Fruit fly (Drosophila melanogaster) whole organism, embryonic: ENCODE results near the gene cmet.

ENCODE experiments used
- Abd-B ChIP-seq: fragments of 200-800 bp; sonication (Bioruptor generic); optimal IDR thresholded peaks from 2 replicates; lab custom pipeline; 2018; ENCODE audit warnings: missing biosample characterization, mild to moderate bottlenecking, missing genetic modification characterization, moderate library complexity
- Atf-2 ChIP-seq: fragments of 200-800 bp; sonication (Bioruptor generic); optimal IDR thresholded peaks from 2 replicates; lab custom pipeline; 2016; ENCODE audit warnings: missing biosample characterization, missing genetic modification characterization
- Atf6 ChIP-seq: fragments of 200-800 bp; sonication (Bioruptor generic); IDR thresholded peaks from 2 replicates; pipeline ENCODE4 v1.3.6; 2022; ENCODE audit warnings: missing biosample characterization, missing genetic modification characterization
- CG11085 ChIP-seq: fragments of 200-800 bp; sonication (Bioruptor generic); IDR thresholded peaks from 2 replicates; pipeline ENCODE4 v1.3.6; 2022; ENCODE audit warnings: missing biosample characterization, missing genetic modification characterization
- CG11456 ChIP-seq: fragments of 200-800 bp; sonication (Bioruptor generic); IDR thresholded peaks from 3 replicates; pipeline ENCODE4 v1.3.6; 2022; ENCODE audit warnings: missing biosample characterization, missing genetic modification characterization
- CG12391 ChIP-seq: fragments of 200-800 bp; sonication (Bioruptor generic); optimal IDR thresholded peaks from 3 replicates; lab custom pipeline; 2018; ENCODE audit warnings: missing biosample characterization, mild to moderate bottlenecking, missing genetic modification characterization, moderate library complexity
- CG13287 ChIP-seq: fragments of 200-800 bp; sonication (Bioruptor generic); IDR thresholded peaks from 2 replicates; pipeline ENCODE4 v1.3.6; 2022; ENCODE audit warnings: missing biosample characterization, missing genetic modification characterization; ENCODE audit not compliant: partially characterized antibody
- CG13424 ChIP-seq: fragments of 200-800 bp; sonication (Bioruptor generic); optimal IDR thresholded peaks from 2 replicates; lab custom pipeline; 2019; ENCODE audit warnings: missing biosample characterization, mild to moderate bottlenecking, missing genetic modification characterization, moderate library complexity
- CG14710 ChIP-seq: fragments of 200-800 bp; sonication (Bioruptor generic); optimal IDR thresholded peaks from 3 replicates; lab custom pipeline; 2019; ENCODE audit warnings: missing biosample characterization, mild to moderate bottlenecking, missing genetic modification characterization, moderate library complexity
- CG15269 ChIP-seq: fragments of 200-800 bp; sonication (Bioruptor generic); optimal IDR thresholded peaks from 2 replicates; lab custom pipeline; 2018; ENCODE audit warnings: missing biosample characterization, mild to moderate bottlenecking, missing genetic modification characterization, moderate library complexity
- CG2120 ChIP-seq: fragments of 200-800 bp; sonication (Bioruptor generic); optimal IDR thresholded peaks from 3 replicates; lab custom pipeline; 2016; ENCODE audit warnings: missing biosample characterization, missing genetic modification characterization
- CG2202 ChIP-seq: fragments of 200-800 bp; sonication (Bioruptor generic); optimal IDR thresholded peaks from 2 replicates; lab custom pipeline; 2018; ENCODE audit warnings: missing biosample characterization, mild to moderate bottlenecking, missing genetic modification characterization
- CG3065 ChIP-seq: fragments of 200-800 bp; sonication (Bioruptor generic); optimal IDR thresholded peaks from 2 replicates; lab custom pipeline; 2016; ENCODE audit warnings: missing biosample characterization, missing genetic modification characterization
- CG31224 ChIP-seq: fragments of 200-800 bp; sonication (Bioruptor generic); IDR thresholded peaks from 2 replicates; pipeline ENCODE4 v1.3.6; 2022; ENCODE audit warnings: missing biosample characterization, missing genetic modification characterization
- CG4617 ChIP-seq: fragments of 200-800 bp; sonication (Bioruptor generic); optimal IDR thresholded peaks from 3 replicates; lab custom pipeline; 2016; ENCODE audit warnings: missing biosample characterization, missing genetic modification characterization, borderline replicate concordance
- CG6254 ChIP-seq: fragments of 200-800 bp; sonication (Bioruptor generic); optimal IDR thresholded peaks from 3 replicates; lab custom pipeline; 2017; ENCODE audit warnings: mild to moderate bottlenecking, missing biosample characterization, missing genetic modification reagents, missing genetic modification characterization
- D ChIP-seq, 2 experiments: fragments of 200-800 bp in 1 of 2; fragments of >200 bp in 1 of 2; sonication (Bioruptor generic) in 1 of 2; optimal IDR thresholded peaks; 2 replicates in 1 of 2; 3 replicates in 1 of 2; lab custom pipeline; 2017; ENCODE audit warnings: mild to moderate bottlenecking in 1 of 2, missing biosample characterization in 1 of 2, missing genetic modification characterization in 1 of 2, missing genetic modification reagents in 1 of 2
- D19A ChIP-seq: fragments of 200-800 bp; optimal IDR thresholded peaks from 3 replicates; lab custom pipeline; 2019; ENCODE audit warnings: missing biosample characterization, mild to moderate bottlenecking, missing genetic modification characterization, moderate library complexity
- E2f1 ChIP-seq: fragments of 200-800 bp; sonication (Bioruptor generic); IDR thresholded peaks from 2 replicates; pipeline ENCODE4 v1.3.6; 2022; ENCODE audit warnings: missing biosample characterization, missing genetic modification characterization
- H2.0 ChIP-seq: fragments of 200-800 bp; sonication (Bioruptor generic); IDR thresholded peaks from 2 replicates; pipeline ENCODE4 v1.3.6; 2022; ENCODE audit warnings: missing biosample characterization, missing genetic modification characterization
- Hr39 ChIP-seq: fragments of >200 bp; optimal IDR thresholded peaks from 2 replicates; lab custom pipeline; 2017
- MTF-1 ChIP-seq: fragments of 200-800 bp; sonication (Bioruptor generic); optimal IDR thresholded peaks from 2 replicates; lab custom pipeline; 2018; ENCODE audit warnings: missing biosample characterization, mild to moderate bottlenecking, missing genetic modification characterization, borderline replicate concordance
- Meics ChIP-seq: fragments of 200-800 bp; sonication (Bioruptor generic); optimal IDR thresholded peaks from 2 replicates; lab custom pipeline; 2017; ENCODE audit warnings: missing biosample characterization, mild to moderate bottlenecking, missing genetic modification characterization
- Mrtf ChIP-seq: fragments of 200-800 bp; sonication (Bioruptor generic); IDR thresholded peaks from 3 replicates; pipeline ENCODE4 v1.3.6; 2022; ENCODE audit warnings: missing biosample characterization, missing genetic modification characterization
- PHDP ChIP-seq: fragments of 200-800 bp; sonication (Bioruptor generic); optimal IDR thresholded peaks from 3 replicates; lab custom pipeline; 2018; ENCODE audit warnings: missing biosample characterization, mild to moderate bottlenecking, missing genetic modification characterization, moderate library complexity
- Rfx ChIP-seq: fragments of 200-800 bp; sonication (Bioruptor generic); IDR thresholded peaks from 2 replicates; pipeline ENCODE4 v1.3.6; 2022; ENCODE audit warnings: missing biosample characterization, missing genetic modification characterization
- Six4 ChIP-seq: fragments of 200-800 bp; sonication (Bioruptor generic); optimal IDR thresholded peaks from 2 replicates; lab custom pipeline; 2016; ENCODE audit warnings: missing biosample characterization, missing genetic modification characterization
- Sry-β ChIP-seq: fragments of 200-800 bp; sonication (Bioruptor generic); optimal IDR thresholded peaks from 2 replicates; lab custom pipeline; 2018; ENCODE audit warnings: missing biosample characterization, mild to moderate bottlenecking, missing genetic modification characterization, moderate library complexity
- Xbp1 ChIP-seq: fragments of 200-800 bp; sonication (Bioruptor generic); optimal IDR thresholded peaks from 3 replicates; lab custom pipeline; 2016; ENCODE audit warnings: missing biosample characterization, mild to moderate bottlenecking, missing genetic modification characterization
- bab2 ChIP-seq: fragments of 200-800 bp; sonication (Bioruptor generic); optimal IDR thresholded peaks from 2 replicates; lab custom pipeline; 2016; ENCODE audit warnings: missing biosample characterization, missing genetic modification characterization
- cg ChIP-seq: fragments of 200-800 bp; sonication (Bioruptor generic); optimal IDR thresholded peaks from 3 replicates; lab custom pipeline; 2019; ENCODE audit warnings: missing biosample characterization, mild to moderate bottlenecking, missing genetic modification characterization, moderate library complexity
- chinmo ChIP-seq: fragments of 200-800 bp; sonication (Bioruptor generic); IDR thresholded peaks from 4 replicates; pipeline ENCODE4 v1.3.6; 2022; ENCODE audit warnings: missing biosample characterization, missing genetic modification characterization; ENCODE audit not compliant: partially characterized antibody
- ci ChIP-seq: fragments of 200-800 bp; sonication (Bioruptor generic); IDR thresholded peaks from 3 replicates; pipeline ENCODE4 v1.3.6; 2022; ENCODE audit warnings: missing biosample characterization, missing genetic modification characterization
- crc ChIP-seq: fragments of 200-800 bp; sonication (Bioruptor generic); optimal IDR thresholded peaks from 2 replicates; lab custom pipeline; 2016; ENCODE audit warnings: missing biosample characterization, missing genetic modification characterization
- ems ChIP-seq: fragments of 200-800 bp; sonication (Bioruptor generic); optimal IDR thresholded peaks from 3 replicates; lab custom pipeline; 2016; ENCODE audit warnings: missing biosample characterization, missing genetic modification characterization
- h ChIP-seq: fragments of >200 bp; optimal IDR thresholded peaks from 2 replicates; lab custom pipeline; 2017
- hkb ChIP-seq, 2 experiments: fragments of 200-800 bp in 1 of 2; fragments of >200 bp in 1 of 2; sonication (Bioruptor generic) in 1 of 2; IDR thresholded peaks in 1 of 2; optimal IDR thresholded peaks in 1 of 2; 2 replicates each; pipeline versions ENCODE4 v1.3.6 to Lab custom; 2017 to 2022; ENCODE audit warnings: missing biosample characterization in 1 of 2, missing genetic modification characterization in 1 of 2
- ind ChIP-seq: fragments of 200-800 bp; sonication (Bioruptor generic); optimal IDR thresholded peaks from 3 replicates; lab custom pipeline; 2016; ENCODE audit warnings: missing biosample characterization, missing genetic modification characterization
- insv ChIP-seq, 2 experiments: fragments of 200-800 bp; sonication (Bioruptor generic); optimal IDR thresholded peaks; 3 replicates each; lab custom pipeline; 2016 to 2018; ENCODE audit warnings: missing biosample characterization in 2 of 2, missing genetic modification characterization in 2 of 2
- jumu ChIP-seq: fragments of 200-800 bp; sonication (Bioruptor generic); optimal IDR thresholded peaks from 3 replicates; lab custom pipeline; 2016; ENCODE audit warnings: missing biosample characterization, missing genetic modification characterization
- luna ChIP-seq: fragments of 200-800 bp; sonication (Bioruptor generic); optimal IDR thresholded peaks from 2 replicates; lab custom pipeline; 2016; ENCODE audit warnings: missing biosample characterization, missing genetic modification characterization
- maf-S ChIP-seq: fragments of 200-800 bp; sonication (Bioruptor generic); optimal IDR thresholded peaks from 2 replicates; lab custom pipeline; 2016; ENCODE audit warnings: missing biosample characterization, missing genetic modification characterization
- odd ChIP-seq: fragments of 200-800 bp; sonication (Bioruptor generic); optimal IDR thresholded peaks from 2 replicates; lab custom pipeline; 2017; ENCODE audit warnings: missing biosample characterization, mild to moderate bottlenecking, missing genetic modification characterization
- org-1 ChIP-seq: fragments of 200-800 bp; sonication (Bioruptor generic); optimal IDR thresholded peaks from 2 replicates; lab custom pipeline; 2017; ENCODE audit warnings: missing biosample characterization, missing genetic modification characterization
- p53 ChIP-seq: fragments of 200-800 bp; sonication (Bioruptor generic); optimal IDR thresholded peaks from 2 replicates; lab custom pipeline; 2016; ENCODE audit warnings: missing biosample characterization, missing genetic modification characterization
- pho ChIP-seq: fragments of 200-800 bp; sonication (Bioruptor generic); optimal IDR thresholded peaks from 2 replicates; lab custom pipeline; 2016; ENCODE audit warnings: missing biosample characterization, missing genetic modification characterization
- prd ChIP-seq, 3 experiments: fragments of >200 bp in 2 of 3; fragments of 200-800 bp in 1 of 3; sonication (Bioruptor generic) in 1 of 3; optimal IDR thresholded peaks in 2 of 3; IDR thresholded peaks in 1 of 3; 2 replicates in 2 of 3; 3 replicates in 1 of 3; pipeline versions ENCODE4 v1.3.6 to Lab custom; 2017 to 2022; ENCODE audit warnings: missing biosample characterization in 1 of 3, missing genetic modification characterization in 1 of 3
- sd ChIP-seq: fragments of 200-800 bp; sonication (Bioruptor generic); optimal IDR thresholded peaks from 3 replicates; lab custom pipeline; 2018; ENCODE audit warnings: missing biosample characterization, mild to moderate bottlenecking, missing genetic modification characterization, moderate library complexity
- sens-2 ChIP-seq: fragments of 200-800 bp; sonication (Bioruptor generic); IDR thresholded peaks from 2 replicates; pipeline ENCODE4 v1.3.6; 2022; ENCODE audit warnings: missing biosample characterization, missing genetic modification characterization
- sisA ChIP-seq: fragments of 200-800 bp; sonication (Bioruptor generic); IDR thresholded peaks from 2 replicates; pipeline ENCODE4 v1.3.6; 2022; ENCODE audit warnings: missing biosample characterization, missing genetic modification characterization
- ttk ChIP-seq: fragments of 200-800 bp; sonication (Bioruptor generic); IDR thresholded peaks from 2 replicates; pipeline ENCODE4 v2.1.2; 2022; ENCODE audit warnings: missing biosample characterization, missing genetic modification characterization

The cmet gene

dm6 chr2L:11243912-11244311, 24.9 kb downstream of the cmet start (continued):
- no peak for TF ChIP-seq luna
- no peak for TF ChIP-seq chinmo (GFP tag; lab: Robert Waterston, UW)
- TF ChIP-seq org-1 (GFP tag; lab: Kevin White, UChicago) = peak; percentile 18
- no peak for TF ChIP-seq Abd-B (GFP tag; lab: Kevin White, UChicago)
- TF ChIP-seq odd (GFP tag; lab: Kevin White, UChicago) = no peak
- TF ChIP-seq CG13424 (tag; lab: Kevin White, UChicago) = peak; percentile 19
- no peak for TF ChIP-seq cg (GFP tag; lab: Kevin White, UChicago)
- no peak for TF ChIP-seq Meics (GFP tag; lab: Kevin White, UChicago)
- no peak for TF ChIP-seq Mrtf (GFP tag; lab: Robert Waterston, UW)
- no peak for TF ChIP-seq p53 (GFP tag; lab: Kevin White, UChicago)
- TF ChIP-seq CG12391 (tag; lab: Kevin White, UChicago) = peak; percentile 27
- no peak for TF ChIP-seq h (lab: Kevin White, UChicago)
- TF ChIP-seq MTF-1 (GFP tag; lab: Kevin White, UChicago) = no peak
- no peak for TF ChIP-seq ttk
- no peak for TF ChIP-seq hkb (optimal IDR thresholded peaks at IDR 0.05; lab: Kevin White, UChicago)
- TF ChIP-seq hkb (GFP tag; IDR thresholded peaks at IDR 0.05; lab: Robert Waterston, UW) = no peak
- no peak for TF ChIP-seq insv (GFP tag; optimal IDR thresholded peaks at IDR 0.05; lab: Kevin White, UChicago)
- TF ChIP-seq CG13287 (GFP tag; lab: Robert Waterston, UW) = no peak
- no peak for TF ChIP-seq jumu (GFP tag; lab: Kevin White, UChicago)
- TF ChIP-seq ems (GFP tag; lab: Kevin White, UChicago) = no peak
- no peak for TF ChIP-seq CG11456 (GFP tag; lab: Robert Waterston, UW)
- TF ChIP-seq sd = no peak
- no peak for TF ChIP-seq pho (GFP tag; lab: Kevin White, UChicago)
- peak; percentile 12 for TF ChIP-seq PHDP (tag; lab: Kevin White, UChicago)
- no peak for TF ChIP-seq CG4617 (GFP tag; lab: Kevin White, UChicago)
- peak; percentile 34 for TF ChIP-seq CG15269 (tag; lab: Kevin White, UChicago)
- TF ChIP-seq Xbp1 (GFP tag; lab: Kevin White, UChicago) = no peak
- peak; percentile 26 for TF ChIP-seq CG2120
- TF ChIP-seq Atf6 = no peak
- peak; percentile 50 for TF ChIP-seq D19A (tag; lab: Kevin White, UChicago)
- TF ChIP-seq H2.0 = no peak
- TF ChIP-seq maf-S (GFP tag; lab: Kevin White, UChicago) = no peak
- no peak for TF ChIP-seq CG6254 (GFP tag; lab: Kevin White, UChicago)
- TF ChIP-seq Rfx (GFP tag; lab: Robert Waterston, UW) = no peak
- no peak for TF ChIP-seq CG3065
- TF ChIP-seq sens-2 (GFP tag; lab: Robert Waterston, UW) = no peak
- no peak for TF ChIP-seq Hr39 (lab: Kevin White, UChicago)
- no peak for TF ChIP-seq bab2 (GFP tag; lab: Kevin White, UChicago)
- no peak for TF ChIP-seq CG2202 (tag; lab: Kevin White, UChicago)
- no peak for TF ChIP-seq Atf-2 (GFP tag; lab: Kevin White, UChicago)
- no peak for TF ChIP-seq ci
- no peak for TF ChIP-seq Sry-β
- TF ChIP-seq CG14710 (tag; lab: Kevin White, UChicago) = no peak
- TF ChIP-seq D (optimal IDR thresholded peaks at IDR 0.05; lab: Kevin White, UChicago) = no peak
- TF ChIP-seq D (GFP tag; optimal IDR thresholded peaks at IDR 0.05; lab: Kevin White, UChicago) = no peak
- no peak for TF ChIP-seq sisA (GFP tag; lab: Robert Waterston, UW)
- no peak for TF ChIP-seq Six4 (GFP tag; lab: Kevin White, UChicago)
- TF ChIP-seq ind (GFP tag; lab: Kevin White, UChicago) = no peak
- no peak for TF ChIP-seq crc (GFP tag; lab: Kevin White, UChicago)
- TF ChIP-seq E2f1 = no peak
- no peak for TF ChIP-seq CG31224 (GFP tag; lab: Robert Waterston, UW)
- TF ChIP-seq CG11085 (GFP tag; lab: Robert Waterston, UW) = no peak
- TF ChIP-seq prd (optimal IDR thresholded peaks at IDR 0.05; lab: Kevin White, UChicago) = no peak
- TF ChIP-seq prd (GFP tag; IDR thresholded peaks at IDR 0.05; lab: Robert Waterston, UW) = no peak
